Fruit fly (Drosophila melanogaster): Measurements from ENCODE around the gene CG4198.

Gene CG4198

dm6 chrX:5322459-5322883, 9.4 kb downstream of the CG4198 start, which contains the start of gene Rnp4F (continued):
- TF ChIP-seq MBD-R2 (GFP tag; IDR thresholded peaks at IDR 0.05): peak; percentile 85
- peak; percentile 67 for TF ChIP-seq Hr3 (GFP tag; optimal IDR thresholded peaks at IDR 0.05)
- peak; percentile 64 for TF ChIP-seq NfI (GFP tag; optimal IDR thresholded peaks at IDR 0.05)
- TF ChIP-seq bcd (GFP tag; optimal IDR thresholded peaks at IDR 0.05): peak; percentile 73
- TF ChIP-seq CG17829 (tag; optimal IDR thresholded peaks at IDR 0.05): peak; percentile 35
- TF ChIP-seq CG30431 (GFP tag; optimal IDR thresholded peaks at IDR 0.05): peak; percentile 38
- TF ChIP-seq CG17361 (GFP tag; IDR thresholded peaks at IDR 0.05): no peak; the same call in 1 of the 3 replicates
- 0 out of 3 replicates have a peak, but pooled peaks have one; percentile 42 for TF ChIP-seq CG6175 (GFP tag; IDR thresholded peaks at IDR 0.05)
- peak; percentile 57; the same call in 2 of the 3 replicates for TF ChIP-seq Optix (GFP tag; IDR thresholded peaks at IDR 0.05)
- peak; percentile 85 for TF ChIP-seq CG32772 (GFP tag; IDR thresholded peaks at IDR 0.05)
- TF ChIP-seq CG1603 (tag; optimal IDR thresholded peaks at IDR 0.05): no peak
- no peak for TF ChIP-seq odd (GFP tag; optimal IDR thresholded peaks at IDR 0.05)
- no peak for TF ChIP-seq CG1832 (GFP tag; optimal IDR thresholded peaks at IDR 0.05)
- peak; percentile 58 for TF ChIP-seq luna (GFP tag; optimal IDR thresholded peaks at IDR 0.05)
- no peak for TF ChIP-seq h (optimal IDR thresholded peaks at IDR 0.05)
- TF ChIP-seq CG9797 (GFP tag; optimal IDR thresholded peaks at IDR 0.05): peak; percentile 74
- TF ChIP-seq CG7987 (GFP tag; optimal IDR thresholded peaks at IDR 0.05): peak; percentile 7
- peak; percentile 79 for TF ChIP-seq sisA (GFP tag; IDR thresholded peaks at IDR 0.05)
- peak; percentile 65 for TF ChIP-seq Fer1 (GFP tag; optimal IDR thresholded peaks at IDR 0.05)
- peak; percentile 41 for TF ChIP-seq CG4820 (GFP tag; optimal IDR thresholded peaks at IDR 0.05)
- TF ChIP-seq CG10959 (GFP tag; IDR thresholded peaks at IDR 0.05): peak; percentile 25; the same call in 1 of the 2 replicates
- TF ChIP-seq amos (GFP tag; IDR thresholded peaks at IDR 0.05; ENCODE audit: partially characterized antibody): peak; percentile 88
- peak; percentile 39 for TF ChIP-seq ERR (GFP tag; optimal IDR thresholded peaks at IDR 0.05)
- TF ChIP-seq bsh (GFP tag; optimal IDR thresholded peaks at IDR 0.05): peak; percentile 34 to 48
- peak; percentile 87 for TF ChIP-seq CG7928 (GFP tag; optimal IDR thresholded peaks at IDR 0.05)
- TF ChIP-seq CG1647 (GFP tag; optimal IDR thresholded peaks at IDR 0.05): peak; percentile 65
- peak; percentile 36 for TF ChIP-seq CG3163 (GFP tag; optimal IDR thresholded peaks at IDR 0.05)
- no peak for TF ChIP-seq CG11504 (tag; optimal IDR thresholded peaks at IDR 0.05)
- TF ChIP-seq CG10462 (GFP tag; optimal IDR thresholded peaks at IDR 0.05): peak; percentile 19

DNA sequence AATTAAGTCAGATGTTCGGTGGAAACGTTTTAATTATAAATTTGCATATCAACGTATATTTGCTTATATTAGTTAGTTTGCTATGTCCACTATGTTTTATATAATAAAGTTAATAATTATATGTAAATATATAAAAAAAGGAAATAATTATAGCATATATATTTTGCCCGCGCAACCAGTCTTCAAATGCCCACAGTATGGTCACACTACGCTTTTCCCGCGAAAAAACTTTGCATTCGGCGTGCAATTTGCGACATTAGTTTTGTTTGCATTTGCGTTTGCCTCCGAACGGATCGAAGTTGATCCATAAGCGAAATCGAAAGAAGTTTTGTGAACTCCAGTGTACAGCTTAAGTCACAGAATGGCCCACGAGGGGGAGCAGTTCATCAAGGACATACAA, 10.6 kb downstream of the CG4198 start, which contains the start of gene Mcm3:
Gene Mcm3 (plus strand): TSS at position 220 of the 400 bp plus-strand sequence.
- TF ChIP-seq TFAM (GFP tag; optimal IDR thresholded peaks at IDR 0.05) (no peak), dan (GFP tag; IDR thresholded peaks at IDR 0.05) (no peak), CG15479 (GFP tag; optimal IDR thresholded peaks at IDR 0.05) (peak; percentile 40), CG30020 (tag; optimal IDR thresholded peaks at IDR 0.05) (peak; percentile 13), D19B (GFP tag; optimal IDR thresholded peaks at IDR 0.05) (no peak), Dp (GFP tag; optimal IDR thresholded peaks at IDR 0.05) (peak; percentile 72), E2f2 (GFP tag; IDR thresholded peaks at IDR 0.05) (peak; percentile 84), gfzf (GFP tag; optimal IDR thresholded peaks at IDR 0.05) (peak; percentile 34), Dbx (GFP tag; IDR thresholded peaks at IDR 0.05) (no peak), CG9797 (GFP tag; optimal IDR thresholded peaks at IDR 0.05) (peak; percentile 19), grau (tag; optimal IDR thresholded peaks at IDR 0.05) (peak; percentile 22), Blimp-1 (GFP tag; optimal IDR thresholded peaks at IDR 0.05) (no peak), E2f1 (GFP tag; IDR thresholded peaks at IDR 0.05) (peak; percentile 61; the same call in 1 of the 2 replicates), fu2 (GFP tag; optimal IDR thresholded peaks at IDR 0.05) (no peak), MBD-R2 (GFP tag; IDR thresholded peaks at IDR 0.05) (peak; percentile 28; the same call in 1 of the 2 replicates), row (GFP tag; IDR thresholded peaks at IDR 0.05) (0 out of 3 replicates have a peak, but pooled peaks have one; percentile 10), BEAF-32 (GFP tag; optimal IDR thresholded peaks at IDR 0.05) (peak; percentile 11), pzg (GFP tag; optimal IDR thresholded peaks at IDR 0.05) (peak; percentile 10), Med (GFP tag) (peak; percentile 16)
